Worm (Caenorhabditis elegans) whole organism, mixed stage, embryonic: ENCODE results near the gene F16F9.4.
A peak's percentile ranks its signal among the peaks of the same experiment; 100 is the strongest.

Experiments
- M03D4.4 ChIP-seq: sonication (generic microtip); optimal IDR thresholded peaks from 2 replicates; lab custom pipeline; 2017; ENCODE audit warnings: mild to moderate bottlenecking, missing genetic modification characterization, missing compliant biosample characterization
- bed-3 ChIP-seq: fragments of 200-800 bp; sonication (Bioruptor generic); optimal IDR thresholded peaks from 3 replicates; lab custom pipeline; 2018; ENCODE audit warnings: mild to moderate bottlenecking, missing genetic modification characterization, moderate library complexity, missing compliant biosample characterization
- blmp-1 ChIP-seq: fragments of 150-350 bp; optimal IDR thresholded peaks from 2 replicates; lab custom pipeline; 2014; ENCODE audit warnings: missing biosample characterization, missing genetic modification characterization
- ceh-43 ChIP-seq: fragments of 200-800 bp; sonication (Bioruptor generic); optimal IDR thresholded peaks from 2 replicates; lab custom pipeline; 2018; ENCODE audit warnings: mild to moderate bottlenecking, missing genetic modification characterization, moderate library complexity, missing compliant biosample characterization
- ceh-83 ChIP-seq: fragments of 200-800 bp; sonication (Bioruptor generic); optimal IDR thresholded peaks from 2 replicates; lab custom pipeline; 2018; ENCODE audit warnings: mild to moderate bottlenecking, missing genetic modification characterization, missing compliant biosample characterization
- ces-1 ChIP-seq: fragments of 150-350 bp; optimal IDR thresholded peaks from 2 replicates; lab custom pipeline; 2014; ENCODE audit warnings: missing biosample characterization, missing genetic modification reagents, missing genetic modification characterization
- elt-1 ChIP-seq: sonication (generic microtip); optimal IDR thresholded peaks from 2 replicates; lab custom pipeline; 2017; ENCODE audit warnings: missing genetic modification characterization, mild to moderate bottlenecking, missing compliant biosample characterization, antibody characterized with exemption, moderate library complexity, borderline replicate concordance; ENCODE audit not compliant: insufficient read depth
- elt-3 ChIP-seq: fragments of 150-350 bp; optimal IDR thresholded peaks from 2 replicates; lab custom pipeline; 2014; ENCODE audit warnings: missing biosample characterization, missing genetic modification characterization
- flh-1 ChIP-seq: fragments of 200-800 bp; sonication (Bioruptor generic); optimal IDR thresholded peaks from 2 replicates; lab custom pipeline; 2018; ENCODE audit warnings: mild to moderate bottlenecking, missing genetic modification characterization, moderate library complexity, missing compliant biosample characterization
- ham-2 ChIP-seq: fragments of 200-800 bp; sonication (Bioruptor generic); optimal IDR thresholded peaks from 2 replicates; lab custom pipeline; 2018; ENCODE audit warnings: mild to moderate bottlenecking, missing genetic modification characterization, missing compliant biosample characterization
- hlh-1 ChIP-seq: fragments of 150-350 bp; optimal IDR thresholded peaks from 2 replicates; lab custom pipeline; 2014; ENCODE audit warnings: missing biosample characterization, missing genetic modification reagents, missing genetic modification characterization
- lin-13 ChIP-seq: fragments of 150-350 bp; optimal IDR thresholded peaks from 2 replicates; lab custom pipeline; 2014; ENCODE audit warnings: missing biosample characterization, missing genetic modification characterization
- lin-32 ChIP-seq: fragments of 200-800 bp; sonication (Bioruptor generic); optimal IDR thresholded peaks from 2 replicates; lab custom pipeline; 2018; ENCODE audit warnings: mild to moderate bottlenecking, missing genetic modification characterization, missing compliant biosample characterization
- lsy-2 ChIP-seq: fragments of 150-350 bp; optimal IDR thresholded peaks from 2 replicates; lab custom pipeline; 2014; ENCODE audit warnings: missing biosample characterization, missing genetic modification characterization
- mab-5 ChIP-seq: fragments of 150-350 bp; optimal IDR thresholded peaks from 2 replicates; lab custom pipeline; 2014; ENCODE audit warnings: missing biosample characterization, missing genetic modification characterization
- mep-1 ChIP-seq: fragments of 150-350 bp; optimal IDR thresholded peaks from 2 replicates; lab custom pipeline; 2017; ENCODE audit warnings: missing biosample characterization, missing genetic modification reagents, missing genetic modification characterization, inconsistent platforms
- mls-2 ChIP-seq: sonication (generic microtip); optimal IDR thresholded peaks from 2 replicates; lab custom pipeline; 2016; ENCODE audit warnings: mild to moderate bottlenecking, missing genetic modification characterization, moderate library complexity, missing compliant biosample characterization
- nhr-12 ChIP-seq: fragments of 150-350 bp; optimal IDR thresholded peaks from 2 replicates; lab custom pipeline; 2014; ENCODE audit warnings: missing biosample characterization, missing genetic modification characterization
- nhr-2 ChIP-seq: fragments of 150-350 bp; optimal IDR thresholded peaks from 2 replicates; lab custom pipeline; 2014; ENCODE audit warnings: missing biosample characterization, missing genetic modification characterization
- nhr-237 ChIP-seq: fragments of 150-350 bp; optimal IDR thresholded peaks from 2 replicates; lab custom pipeline; 2014; ENCODE audit warnings: missing biosample characterization, missing genetic modification characterization
- nhr-28 ChIP-seq: fragments of 150-350 bp; optimal IDR thresholded peaks from 2 replicates; lab custom pipeline; 2014; ENCODE audit warnings: missing biosample characterization, missing genetic modification characterization
- nhr-76 ChIP-seq: sonication (generic microtip); optimal IDR thresholded peaks from 2 replicates; lab custom pipeline; 2017; ENCODE audit warnings: missing biosample characterization, missing genetic modification characterization
- pha-4 ChIP-seq: fragments of 150-350 bp; optimal IDR thresholded peaks from 2 replicates; lab custom pipeline; 2018; ENCODE audit warnings: missing biosample characterization, missing genetic modification reagents, missing genetic modification characterization
- sem-2 ChIP-seq: fragments of 200-800 bp; sonication (Bioruptor generic); optimal IDR thresholded peaks from 2 replicates; lab custom pipeline; 2018; ENCODE audit warnings: mild to moderate bottlenecking, missing genetic modification characterization, missing compliant biosample characterization
- snpc-4 ChIP-seq: fragments of 150-350 bp; optimal IDR thresholded peaks from 2 replicates; lab custom pipeline; 2014; ENCODE audit warnings: missing biosample characterization, missing genetic modification characterization
- sptf-1 ChIP-seq: sonication (generic microtip); optimal IDR thresholded peaks from 2 replicates; lab custom pipeline; 2017; ENCODE audit warnings: mild to moderate bottlenecking, missing genetic modification characterization, moderate library complexity, missing compliant biosample characterization
- tbx-8 ChIP-seq: fragments of 200-800 bp; sonication (Bioruptor generic); optimal IDR thresholded peaks from 2 replicates; lab custom pipeline; 2018; ENCODE audit warnings: mild to moderate bottlenecking, missing genetic modification characterization, moderate library complexity, missing compliant biosample characterization
- unc-120 ChIP-seq: sonication (generic microtip); optimal IDR thresholded peaks from 2 replicates; lab custom pipeline; 2017; ENCODE audit warnings: missing genetic modification characterization, missing compliant biosample characterization; ENCODE audit not compliant: poor library complexity, severe bottlenecking
- unc-39 ChIP-seq: fragments of 150-350 bp; optimal IDR thresholded peaks from 2 replicates; lab custom pipeline; 2014; ENCODE audit warnings: missing biosample characterization, missing genetic modification characterization
- unc-62 ChIP-seq: fragments of 150-350 bp; optimal IDR thresholded peaks from 2 replicates; lab custom pipeline; 2014; ENCODE audit warnings: missing biosample characterization, missing genetic modification reagents, missing genetic modification characterization
- zip-8 ChIP-seq: fragments of 150-350 bp; optimal IDR thresholded peaks from 2 replicates; lab custom pipeline; 2014; ENCODE audit warnings: missing biosample characterization, missing genetic modification characterization
- ztf-11 ChIP-seq: fragments of 150-350 bp; optimal IDR thresholded peaks from 2 replicates; lab custom pipeline; 2014; ENCODE audit warnings: missing biosample characterization, missing genetic modification characterization

The F16F9.4 gene

ce11 chrX:8481716-8482115, 18.6 kb upstream of the F16F9.4 start:
- TF ChIP-seq ceh-43 (GFP tag; lab: Kevin White, UChicago) (no peak), tbx-8 (GFP tag; lab: Kevin White, UChicago) (no peak), nhr-28 (tag; lab: Kevin White, UChicago) (no peak), mls-2 (tag; lab: Kevin White, UChicago) (no peak), unc-62 (GFP tag; lab: Kevin White, UChicago) (no peak), sptf-1 (tag; lab: Kevin White, UChicago) (no peak), pha-4 (tag; lab: Kevin White, UChicago) (no peak), sem-2 (no peak), elt-1 (no peak), ham-2 (GFP tag; lab: Kevin White, UChicago) (no peak), hlh-1 (tag; lab: Kevin White, UChicago) (no peak), ces-1 (GFP tag; lab: Kevin White, UChicago) (no peak), unc-120 (tag; lab: Kevin White, UChicago) (no peak), nhr-76 (tag; lab: Kevin White, UChicago) (no peak), ceh-83 (GFP tag; lab: Kevin White, UChicago) (no peak)

- TF ChIP-seq nhr-12 (tag; lab: Kevin White, UChicago) (no peak), nhr-237 (no peak), M03D4.4 (no peak), nhr-76 (tag; lab: Kevin White, UChicago) (no peak), lsy-2 (tag; lab: Kevin White, UChicago) (no peak), ztf-11 (no peak), nhr-2 (tag; lab: Kevin White, UChicago) (no peak), tbx-8 (GFP tag; lab: Kevin White, UChicago) (no peak), zip-8 (tag; lab: Kevin White, UChicago) (no peak), bed-3 (no peak), unc-39 (tag; lab: Kevin White, UChicago) (no peak), lin-13 (tag; lab: Kevin White, UChicago) (no peak), unc-62 (GFP tag; lab: Kevin White, UChicago) (no peak), snpc-4 (tag; lab: Kevin White, UChicago) (no peak)
Measured at ce11 chrX:8479050-8479449, 15.9 kb upstream of the F16F9.4 start.

ce11 chrX:8477048-8477806, 14.1 kb upstream of the F16F9.4 start:
- TF ChIP-seq ham-2 (GFP tag; lab: Kevin White, UChicago) (peak; percentile 58), lsy-2 (tag; lab: Kevin White, UChicago) (peak; percentile 22), blmp-1 (tag; lab: Kevin White, UChicago) (peak; percentile 70), mep-1 (no peak), ces-1 (GFP tag; lab: Kevin White, UChicago) (no peak), unc-62 (GFP tag; lab: Kevin White, UChicago) (peak; percentile 16), nhr-237 (peak; percentile 74), bed-3 (no peak), elt-3 (tag; lab: Kevin White, UChicago) (peak; percentile 77)

- TF ChIP-seq ces-1 (GFP tag; lab: Kevin White, UChicago) (peak; percentile 26), flh-1 (GFP tag; lab: Kevin White, UChicago) (no peak)
Measured at ce11 chrX:8476308-8476707, 13.1 kb upstream of the F16F9.4 start.

ce11 chrX:8475759-8476228, 12.6 kb upstream of the F16F9.4 start, which contains the start of gene nhr-14:
Gene nhr-14 (minus strand): TSS chrX:8476178.
- TF ChIP-seq lin-32 (GFP tag; lab: Kevin White, UChicago): no peak
- no peak for TF ChIP-seq mab-5 (tag; lab: Kevin White, UChicago)
- no peak for TF ChIP-seq pha-4 (tag; lab: Kevin White, UChicago)
- no peak for TF ChIP-seq sptf-1 (tag; lab: Kevin White, UChicago)
- no peak for TF ChIP-seq ztf-11
